Worm (Caenorhabditis elegans) whole organism, L4 larva: ENCODE results near the gene pig-1.
"Not testable (repeated sequence)": the region's sequence is repeated elsewhere in the genome, so short reads cannot be mapped to it uniquely, and the experiment has no call there.

Experiments used
- F10B5.3 ChIP-seq: sonication (generic microtip); optimal IDR thresholded peaks from 2 replicates; lab custom pipeline; 2016; ENCODE audit warnings: mild to moderate bottlenecking, missing genetic modification characterization, missing compliant biosample characterization
- F44E2.7 ChIP-seq: fragments of 200-800 bp; sonication (Bioruptor generic); IDR thresholded peaks from 2 replicates; pipeline ENCODE4 v2.1.2; 2022; ENCODE audit warnings: missing genetic modification characterization, missing compliant biosample characterization
- R02D3.7 ChIP-seq: fragments of 150-350 bp; sonication (generic microtip); optimal IDR thresholded peaks from 3 replicates; lab custom pipeline; 2014; ENCODE audit warnings: missing biosample characterization, missing genetic modification characterization
- T20F7.1 ChIP-seq: fragments of 200-800 bp; sonication (Bioruptor generic); optimal IDR thresholded peaks from 2 replicates; lab custom pipeline; 2018; ENCODE audit warnings: mild to moderate bottlenecking, missing genetic modification characterization, missing compliant biosample characterization
- Y105C5A.15 ChIP-seq: fragments of 200-800 bp; sonication (Bioruptor generic); IDR thresholded peaks from 2 replicates; pipeline ENCODE4 v1.3.6; 2022; ENCODE audit warnings: missing genetic modification characterization, missing compliant biosample characterization
- Y75B8A.6 ChIP-seq: fragments of 200-800 bp; sonication (Bioruptor generic); IDR thresholded peaks from 2 replicates; pipeline ENCODE4 v1.3.6; 2022; ENCODE audit warnings: missing genetic modification reagents, missing genetic modification characterization, missing compliant biosample characterization
- ZK546.5 ChIP-seq, 2 experiments: sonication (generic microtip); optimal IDR thresholded peaks; 2 replicates each; lab custom pipeline; 2017; ENCODE audit warnings: missing biosample characterization in 2 of 2, missing genetic modification characterization in 2 of 2
- arid-1 ChIP-seq: fragments of 200-800 bp; sonication (Bioruptor generic); conservative IDR thresholded peaks from 2 replicates; pipeline ENCODE4 v1.3.6; 2022; ENCODE audit warnings: missing genetic modification reagents, missing genetic modification characterization, missing compliant biosample characterization
- daf-16 ChIP-seq, 3 experiments: sonication (generic microtip); optimal IDR thresholded peaks; 2 replicates each; lab custom pipeline; 2016 to 2017; ENCODE audit warnings: missing genetic modification characterization in 3 of 3, missing genetic modification reagents in 3 of 3, mild to moderate bottlenecking in 2 of 3, missing compliant biosample characterization in 2 of 3, missing biosample characterization in 1 of 3, moderate library complexity in 1 of 3
- daf-8 ChIP-seq: fragments of 200-800 bp; sonication (Bioruptor generic); IDR thresholded peaks from 2 replicates; pipeline ENCODE4 v1.3.6; 2022; ENCODE audit warnings: missing genetic modification characterization, missing compliant biosample characterization
- dmd-6 ChIP-seq: fragments of 200-800 bp; sonication (Bioruptor generic); IDR thresholded peaks from 2 replicates; pipeline ENCODE4 v1.3.6; 2022; ENCODE audit warnings: missing genetic modification reagents, missing genetic modification characterization, missing compliant biosample characterization
- dmd-8 ChIP-seq: fragments of 200-800 bp; sonication (Bioruptor generic); IDR thresholded peaks from 2 replicates; pipeline ENCODE4 v1.3.6; 2022; ENCODE audit warnings: missing genetic modification characterization, missing compliant biosample characterization
- lim-7 ChIP-seq: fragments of 200-800 bp; sonication (Bioruptor generic); IDR thresholded peaks from 2 replicates; pipeline ENCODE4 v1.3.6; 2022; ENCODE audit warnings: missing genetic modification characterization, missing compliant biosample characterization
- lin-15B ChIP-seq: fragments of 150-350 bp; sonication (generic microtip); optimal IDR thresholded peaks from 3 replicates; lab custom pipeline; 2014; ENCODE audit warnings: missing biosample characterization, missing genetic modification characterization
- lin-29 ChIP-seq: fragments of 200-800 bp; sonication (Bioruptor generic); IDR thresholded peaks from 2 replicates; pipeline ENCODE4 v1.3.6; 2022; ENCODE audit warnings: missing genetic modification reagents, missing genetic modification characterization, missing compliant biosample characterization
- lin-38 ChIP-seq: fragments of 200-800 bp; sonication (Bioruptor generic); IDR thresholded peaks from 2 replicates; pipeline ENCODE4 v1.3.6; 2022; ENCODE audit warnings: missing genetic modification reagents, missing genetic modification characterization, missing compliant biosample characterization
- lir-3 ChIP-seq: sonication (generic microtip); optimal IDR thresholded peaks from 2 replicates; lab custom pipeline; 2016; ENCODE audit warnings: mild to moderate bottlenecking, missing genetic modification characterization, missing compliant biosample characterization
- lsy-2 ChIP-seq, 2 experiments: fragments of 150-350 bp in 1 of 2; sonication (generic microtip) in 1 of 2; optimal IDR thresholded peaks; 2 replicates each; lab custom pipeline; 2014 to 2017; ENCODE audit warnings: missing biosample characterization in 2 of 2, missing genetic modification characterization in 2 of 2
- mdt-29 ChIP-seq: fragments of 200-800 bp; sonication (Bioruptor generic); IDR thresholded peaks from 2 replicates; pipeline ENCODE4 v1.3.6; 2022; ENCODE audit warnings: missing genetic modification reagents, missing genetic modification characterization, missing compliant biosample characterization
- mes-2 ChIP-seq: sonication (generic microtip); optimal IDR thresholded peaks from 2 replicates; lab custom pipeline; 2016; ENCODE audit warnings: missing genotype, mild to moderate bottlenecking, missing genetic modification characterization, missing compliant biosample characterization; ENCODE audit not compliant: poor library complexity, severe bottlenecking
- nhr-11 ChIP-seq: fragments of 150-350 bp; optimal IDR thresholded peaks from 2 replicates; lab custom pipeline; 2014; ENCODE audit warnings: missing biosample characterization, missing genetic modification characterization
- nhr-28 ChIP-seq: fragments of 150-350 bp; optimal IDR thresholded peaks from 2 replicates; lab custom pipeline; 2014; ENCODE audit warnings: missing biosample characterization, missing genetic modification characterization
- nhr-42 ChIP-seq: fragments of 200-800 bp; sonication (Bioruptor generic); IDR thresholded peaks from 2 replicates; pipeline ENCODE4 v1.3.6; 2022; ENCODE audit warnings: missing genetic modification characterization, missing compliant biosample characterization
- nhr-76 ChIP-seq: fragments of 150-350 bp; optimal IDR thresholded peaks from 2 replicates; lab custom pipeline; 2014; ENCODE audit warnings: missing biosample characterization, missing genetic modification characterization
- php-3 ChIP-seq: fragments of 200-800 bp; sonication (Bioruptor generic); IDR thresholded peaks from 2 replicates; pipeline ENCODE4 v1.3.6; 2022; ENCODE audit warnings: missing genetic modification reagents, missing genetic modification characterization, missing compliant biosample characterization
- saeg-2 ChIP-seq: fragments of 200-800 bp; sonication (Bioruptor generic); IDR thresholded peaks from 2 replicates; pipeline ENCODE4 v1.3.6; 2022; ENCODE audit warnings: missing genetic modification reagents, missing genetic modification characterization, missing compliant biosample characterization
- sdz-12 ChIP-seq: fragments of 200-800 bp; sonication (Bioruptor generic); optimal IDR thresholded peaks from 2 replicates; lab custom pipeline; 2018; ENCODE audit warnings: mild to moderate bottlenecking, missing genetic modification characterization, missing compliant biosample characterization
- set-16 ChIP-seq: fragments of 200-800 bp; sonication (Bioruptor generic); IDR thresholded peaks from 2 replicates; pipeline ENCODE4 v1.3.6; 2022; ENCODE audit warnings: missing genetic modification reagents, missing genetic modification characterization, missing compliant biosample characterization
- unc-62 ChIP-seq, 3 experiments: fragments of 150-350 bp in 1 of 3; sonication (generic microtip); optimal IDR thresholded peaks in 2 of 3; peaks in 1 of 3; 1 replicate in 1 of 3; 2 replicates in 2 of 3; lab custom pipeline; 2014 to 2017; ENCODE audit warnings: missing biosample characterization in 3 of 3, missing genetic modification characterization in 3 of 3, missing genetic modification reagents in 3 of 3, missing genotype in 1 of 3
- zag-1 ChIP-seq: fragments of 150-350 bp; optimal IDR thresholded peaks from 2 replicates; lab custom pipeline; 2014; ENCODE audit warnings: missing biosample characterization, missing genetic modification characterization
- zfp-2 ChIP-seq: sonication (generic microtip); optimal IDR thresholded peaks from 2 replicates; lab custom pipeline; 2016; ENCODE audit warnings: mild to moderate bottlenecking, missing genetic modification characterization, missing compliant biosample characterization
- zip-11 ChIP-seq: fragments of 200-800 bp; sonication (Bioruptor generic); IDR thresholded peaks from 2 replicates; pipeline ENCODE4 v1.3.6; 2022; ENCODE audit warnings: missing genetic modification characterization, missing compliant biosample characterization
- zip-2 ChIP-seq: fragments of 150-350 bp; optimal IDR thresholded peaks from 2 replicates; lab custom pipeline; 2014; ENCODE audit warnings: missing biosample characterization, missing genetic modification characterization

Gene pig-1

DNA sequence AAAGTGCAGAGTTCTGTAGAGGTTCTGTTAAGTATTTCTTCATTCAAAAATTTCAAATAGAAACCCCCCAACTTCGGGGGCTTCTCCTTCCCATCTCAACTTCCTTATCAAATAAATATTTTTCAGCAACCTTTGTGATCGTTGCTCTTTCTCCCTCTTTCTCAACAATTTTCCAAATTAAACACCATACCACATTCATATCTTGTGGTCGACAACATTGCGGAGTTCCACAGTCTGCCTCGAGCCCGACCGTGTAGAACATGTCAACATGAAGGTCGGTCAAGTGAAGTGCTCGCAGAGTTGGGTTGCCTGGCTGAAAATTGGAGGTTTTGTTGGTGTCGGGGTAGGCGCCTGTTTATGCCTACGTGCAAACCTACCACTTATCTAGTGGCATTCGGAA is 3.3 kb upstream of the pig-1 start:
- no peak for TF ChIP-seq Y105C5A.15 (GFP tag; lab: Robert Waterston, UW)
- TF ChIP-seq nhr-28 (tag; lab: Kevin White, UChicago): peak; percentile 4
- TF ChIP-seq lir-3 (tag; lab: Kevin White, UChicago): no peak
- TF ChIP-seq daf-16 (GFP tag; optimal IDR thresholded peaks at IDR 0.05; lab: Kevin White, UChicago): no peak
- TF ChIP-seq daf-16 (tag; optimal IDR thresholded peaks at IDR 0.05; lab: Kevin White, UChicago): peak; percentile 63
- TF ChIP-seq nhr-76: no peak
- no peak for TF ChIP-seq lin-38 (GFP tag; lab: Robert Waterston, UW)
- peak; percentile 16; the same call in 1 of the 2 replicates for TF ChIP-seq dmd-6 (GFP tag; lab: Robert Waterston, UW)

DNA sequence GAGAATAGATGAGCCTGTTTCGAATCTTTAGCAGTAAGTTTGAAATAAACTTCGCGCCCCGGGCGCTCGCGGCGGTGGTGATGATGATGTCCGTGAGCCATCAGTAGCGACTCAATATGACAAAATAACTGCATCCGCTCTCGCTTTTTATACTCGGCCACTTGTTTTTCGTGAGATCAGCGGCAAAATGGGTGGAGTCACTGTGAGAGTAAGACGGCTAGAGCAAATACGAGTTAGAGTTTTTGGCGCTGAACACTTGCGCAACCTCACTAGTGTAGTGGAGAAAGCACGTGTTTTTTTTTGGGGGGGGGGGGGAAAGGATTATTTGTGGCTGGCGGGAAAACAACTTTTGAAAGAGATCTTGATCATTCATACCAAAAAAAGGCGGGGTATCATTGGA is 12.9 kb downstream of the pig-1 start, which contains the start of gene W03G1.5:
W03G1.5 (minus strand) TSS at position 101 of the 400 bp plus-strand sequence.
- TF ChIP-seq nhr-11 (tag; lab: Kevin White, UChicago) (peak; percentile 3), F10B5.3 (no peak)

DNA sequence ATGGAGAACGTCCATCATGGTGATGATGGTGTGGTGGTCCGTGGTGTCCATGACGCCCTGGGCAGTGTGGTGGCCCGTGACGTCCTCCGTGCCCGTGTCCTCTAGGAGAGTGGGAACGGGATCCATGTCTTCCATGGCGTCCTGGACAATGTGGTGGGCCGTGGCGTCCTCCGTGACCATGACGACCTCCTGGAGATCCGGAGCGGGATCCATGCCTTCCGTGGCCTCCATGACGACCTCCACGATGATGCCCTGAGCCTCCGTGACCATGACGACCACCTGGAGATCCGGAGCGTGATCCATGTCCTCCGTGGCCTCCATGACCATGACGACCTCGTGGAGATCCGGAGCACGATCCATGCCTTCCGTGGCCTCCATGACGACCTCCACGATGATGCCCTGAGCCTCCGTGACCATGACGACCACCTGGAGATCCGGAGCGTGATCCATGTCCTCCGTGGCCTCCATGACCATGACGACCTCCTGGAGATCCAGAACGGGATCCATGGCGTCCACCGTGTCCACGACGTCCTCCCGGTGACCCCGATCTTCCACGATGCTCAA is 13.9 kb downstream of the pig-1 start:
- TF ChIP-seq set-16 (peak; percentile 82), unc-62 (GFP tag; optimal IDR thresholded peaks at IDR 0.05 in 1 of 2; lab: Kevin White, UChicago) (peak in 1 of 2 experiments; percentile 19)
- not testable (repeated sequence) for TF ChIP-seq unc-62 (tag; optimal IDR thresholded peaks at IDR 0.05; lab: Kevin White, UChicago)

DNA sequence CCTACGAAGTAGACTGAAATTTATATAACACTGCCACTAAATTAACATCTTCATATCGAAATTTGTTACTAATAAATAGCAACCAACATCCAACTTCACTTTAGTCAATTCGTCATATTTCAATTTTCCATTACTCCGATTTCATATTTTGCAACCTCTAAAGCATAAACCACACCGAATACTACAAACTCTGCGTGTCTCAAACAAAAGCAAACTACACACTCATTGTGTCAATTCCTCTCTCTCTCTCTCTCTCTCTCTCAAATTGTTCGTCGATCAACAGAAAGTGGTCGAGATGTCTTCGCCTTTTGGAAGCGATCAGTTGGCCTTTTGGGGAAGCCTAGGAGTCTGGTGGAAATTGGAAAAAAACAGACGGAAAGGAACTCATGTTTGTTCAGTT is 14.8 kb downstream of the pig-1 start:
- TF ChIP-seq mes-2 (tag; lab: Kevin White, UChicago) (no peak), sdz-12 (GFP tag; lab: Kevin White, UChicago) (no peak), nhr-28 (tag; lab: Kevin White, UChicago) (peak; percentile 92), dmd-8 (GFP tag; lab: Robert Waterston, UW) (no peak), lin-15B (tag; lab: Kevin White, UChicago) (no peak), daf-8 (no peak), ZK546.5 (tag; optimal IDR thresholded peaks at IDR 0.05; lab: Kevin White, UChicago) (no peak), nhr-42 (GFP tag; lab: Robert Waterston, UW) (no peak), unc-62 (GFP tag; optimal IDR thresholded peaks at IDR 0.05 in 1 of 2; lab: Kevin White, UChicago) (peak in 1 of 2 experiments; percentile 3), unc-62 (tag; optimal IDR thresholded peaks at IDR 0.05; lab: Kevin White, UChicago) (no peak), lsy-2 (tag; optimal IDR thresholded peaks at IDR 0.05; lab: Kevin White, UChicago) (no peak)

DNA sequence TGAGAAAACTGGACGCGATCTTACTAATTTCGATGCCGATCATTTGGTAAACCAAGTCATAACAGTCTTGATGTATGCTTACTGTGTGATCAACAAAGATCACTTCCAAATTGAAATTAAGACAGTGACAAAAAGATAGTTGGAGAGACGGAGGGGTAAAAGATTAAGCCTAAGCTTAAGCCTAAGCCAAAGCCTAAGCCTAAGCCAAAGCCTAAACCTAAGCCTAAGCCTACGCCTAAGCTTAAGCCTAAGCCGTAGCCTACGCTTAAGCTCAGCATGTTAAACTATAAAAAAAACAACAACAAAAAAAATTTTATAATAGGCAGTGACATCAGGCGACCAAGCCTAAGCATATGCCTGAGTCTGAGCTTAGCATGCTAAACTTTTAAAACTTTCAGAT is 22.1 kb downstream of the pig-1 start:
- TF ChIP-seq zip-2 (tag; lab: Kevin White, UChicago) (no peak), R02D3.7 (tag; lab: Kevin White, UChicago) (no peak), php-3 (GFP tag; lab: Robert Waterston, UW) (no peak), lin-38 (GFP tag; lab: Robert Waterston, UW) (no peak), mdt-29 (no peak), F44E2.7 (GFP tag; lab: Robert Waterston, UW) (no peak), saeg-2 (GFP tag; lab: Robert Waterston, UW) (no peak), zag-1 (tag; lab: Kevin White, UChicago) (no peak), lim-7 (GFP tag; lab: Robert Waterston, UW) (no peak), lin-29 (no peak), Y75B8A.6 (no peak), arid-1 (GFP tag; lab: Robert Waterston, UW) (no peak)

DNA sequence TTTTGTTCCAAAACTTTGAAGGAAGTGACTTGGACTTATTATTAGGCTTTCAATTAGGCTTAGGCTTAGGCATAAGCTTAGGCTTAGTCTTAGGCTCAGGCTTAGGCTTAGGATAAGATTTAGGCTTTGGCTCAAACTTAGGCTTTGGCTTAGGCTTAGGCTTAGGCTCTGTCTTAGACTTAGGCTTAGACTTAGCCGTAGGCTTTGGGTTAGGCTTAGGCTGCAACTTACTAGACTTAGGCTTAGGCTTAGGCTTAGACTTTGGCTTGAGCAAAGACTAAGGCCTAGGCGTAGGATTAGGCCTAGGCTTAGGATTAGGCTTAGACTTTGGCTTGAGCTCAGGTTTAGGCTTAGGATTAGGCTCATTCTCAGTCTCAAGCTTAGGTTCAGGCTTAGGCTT is 34.5 kb downstream of the pig-1 start:
- TF ChIP-seq zip-11 (GFP tag; lab: Robert Waterston, UW): no peak
- TF ChIP-seq zag-1 (tag; lab: Kevin White, UChicago): no peak
- TF ChIP-seq T20F7.1 (GFP tag; lab: Kevin White, UChicago): no peak
- TF ChIP-seq zfp-2: no peak
- no peak for TF ChIP-seq lir-3 (tag; lab: Kevin White, UChicago)
- no peak for TF ChIP-seq nhr-28 (tag; lab: Kevin White, UChicago)
